Fruit fly (Drosophila melanogaster) whole organism, prepupa: Measurements from ENCODE around the gene CG8924.

Experiments
- Blimp-1 ChIP-seq: fragments of 200-800 bp; sonication (Bioruptor generic); optimal IDR thresholded peaks from 3 replicates; lab custom pipeline; 2017; ENCODE audit warnings: missing biosample characterization, missing genetic modification characterization, mild to moderate bottlenecking, moderate library complexity, missing genetic modification reagents
- CG10631 ChIP-seq: fragments of 200-800 bp; sonication (Bioruptor generic); optimal IDR thresholded peaks from 2 replicates; lab custom pipeline; 2016; ENCODE audit warnings: missing biosample characterization, missing genetic modification characterization
- CG10669 ChIP-seq: fragments of 200-800 bp; sonication (Bioruptor generic); optimal IDR thresholded peaks from 3 replicates; lab custom pipeline; 2018; ENCODE audit warnings: missing biosample characterization, mild to moderate bottlenecking, missing genetic modification characterization, moderate library complexity
- CG11294 ChIP-seq: fragments of 200-800 bp; sonication (Bioruptor generic); IDR thresholded peaks from 2 replicates; pipeline ENCODE4 v1.3.6; 2022; ENCODE audit warnings: missing biosample characterization, missing genetic modification characterization
- CG11762 ChIP-seq: fragments of 200-800 bp; sonication (Bioruptor generic); optimal IDR thresholded peaks from 3 replicates; lab custom pipeline; 2016; ENCODE audit warnings: missing biosample characterization, missing genetic modification characterization; ENCODE audit not compliant: insufficient read depth
- CG3032 ChIP-seq: fragments of 200-800 bp; optimal IDR thresholded peaks from 2 replicates; lab custom pipeline; 2019; ENCODE audit warnings: missing biosample characterization, mild to moderate bottlenecking, missing genetic modification characterization, moderate library complexity
- CG31627 ChIP-seq: fragments of 200-800 bp; sonication (Bioruptor generic); optimal IDR thresholded peaks from 3 replicates; lab custom pipeline; 2016; ENCODE audit warnings: missing biosample characterization, missing genetic modification characterization
- CG32006 ChIP-seq: fragments of 200-800 bp; sonication (Bioruptor generic); optimal IDR thresholded peaks from 3 replicates; lab custom pipeline; 2017; ENCODE audit warnings: missing biosample characterization, mild to moderate bottlenecking, missing genetic modification characterization
- CG34406 ChIP-seq: fragments of 200-800 bp; sonication (Bioruptor generic); optimal IDR thresholded peaks from 3 replicates; lab custom pipeline; 2016; ENCODE audit warnings: missing biosample characterization, missing genetic modification characterization
- CG8119 ChIP-seq: fragments of 200-800 bp; sonication (Bioruptor generic); IDR thresholded peaks from 3 replicates; pipeline ENCODE4 v1.3.6; 2022; ENCODE audit warnings: missing biosample characterization, missing genetic modification characterization
- CG8319 ChIP-seq: fragments of 200-800 bp; sonication (Bioruptor generic); optimal IDR thresholded peaks from 3 replicates; lab custom pipeline; 2016; ENCODE audit warnings: missing biosample characterization, missing genetic modification characterization
- Eip78C ChIP-seq: fragments of 200-800 bp; sonication (Bioruptor generic); peaks from one replicate; lab custom pipeline; 2016; ENCODE audit warnings: missing biosample characterization, missing genetic modification characterization
- Eip93F ChIP-seq: fragments of 200-800 bp; sonication (Bioruptor generic); optimal IDR thresholded peaks from 2 replicates; lab custom pipeline; 2016; ENCODE audit warnings: missing biosample characterization, mild to moderate bottlenecking, missing genetic modification characterization
- Ets21C ChIP-seq: fragments of 200-800 bp; sonication (Bioruptor generic); optimal IDR thresholded peaks from 3 replicates; lab custom pipeline; 2016; ENCODE audit warnings: missing biosample characterization, missing genetic modification characterization
- Hr39 ChIP-seq: fragments of 200-800 bp; sonication (Bioruptor generic); optimal IDR thresholded peaks from 2 replicates; lab custom pipeline; 2016; ENCODE audit warnings: missing biosample characterization, missing genetic modification characterization
- Hr4 ChIP-seq: fragments of 200-800 bp; sonication (Bioruptor generic); optimal IDR thresholded peaks from 3 replicates; lab custom pipeline; 2016; ENCODE audit warnings: missing biosample characterization, missing genetic modification characterization
- Met ChIP-seq: fragments of 200-800 bp; sonication (Bioruptor generic); optimal IDR thresholded peaks from 3 replicates; lab custom pipeline; 2016; ENCODE audit warnings: missing biosample characterization, missing genetic modification characterization
- OdsH ChIP-seq: fragments of 200-800 bp; sonication (Bioruptor generic); optimal IDR thresholded peaks from 3 replicates; lab custom pipeline; 2016; ENCODE audit warnings: missing biosample characterization, missing genetic modification characterization
- Smox ChIP-seq: fragments of 200-800 bp; sonication (Bioruptor generic); optimal IDR thresholded peaks from 3 replicates; lab custom pipeline; 2016; ENCODE audit warnings: missing biosample characterization, missing genetic modification characterization
- Sox102F ChIP-seq: fragments of 200-800 bp; sonication (Bioruptor generic); optimal IDR thresholded peaks from 2 replicates; lab custom pipeline; 2016; ENCODE audit warnings: missing biosample characterization, mild to moderate bottlenecking, missing genetic modification characterization
- achi ChIP-seq: fragments of 200-800 bp; sonication (Bioruptor generic); optimal IDR thresholded peaks from 3 replicates; lab custom pipeline; 2016; ENCODE audit warnings: missing biosample characterization, missing genetic modification characterization
- cyc ChIP-seq: fragments of 200-800 bp; sonication (Bioruptor generic); optimal IDR thresholded peaks from 3 replicates; lab custom pipeline; 2016; ENCODE audit warnings: missing biosample characterization, missing genetic modification characterization
- eg ChIP-seq: fragments of 200-800 bp; sonication (Bioruptor generic); IDR thresholded peaks from 3 replicates; pipeline ENCODE4 v1.3.6; 2022; ENCODE audit warnings: missing biosample characterization, missing genetic modification characterization
- esn ChIP-seq: fragments of 200-800 bp; sonication (Bioruptor generic); optimal IDR thresholded peaks from 2 replicates; lab custom pipeline; 2016; ENCODE audit warnings: missing biosample characterization, mild to moderate bottlenecking, missing genetic modification characterization, moderate library complexity
- fd59A ChIP-seq: fragments of 200-800 bp; sonication (Bioruptor generic); optimal IDR thresholded peaks from 2 replicates; lab custom pipeline; 2017; ENCODE audit warnings: missing biosample characterization, mild to moderate bottlenecking, missing genetic modification characterization, missing genetic modification reagents
- fd85E ChIP-seq: fragments of 200-800 bp; sonication (Bioruptor generic); optimal IDR thresholded peaks from 3 replicates; lab custom pipeline; 2016; ENCODE audit warnings: missing biosample characterization, missing genetic modification characterization
- lz ChIP-seq: fragments of 200-800 bp; sonication (Bioruptor generic); optimal IDR thresholded peaks from 3 replicates; lab custom pipeline; 2016; ENCODE audit warnings: missing biosample characterization, missing genetic modification characterization
- net ChIP-seq: fragments of 200-800 bp; sonication (Bioruptor generic); optimal IDR thresholded peaks from 3 replicates; lab custom pipeline; 2016; ENCODE audit warnings: missing biosample characterization, missing genetic modification characterization
- salr ChIP-seq, 2 experiments: fragments of 200-800 bp; sonication (Bioruptor generic); optimal IDR thresholded peaks; 3 replicates each; lab custom pipeline; 2016 to 2018; ENCODE audit warnings: missing biosample characterization in 2 of 2, missing genetic modification characterization in 2 of 2, mild to moderate bottlenecking in 1 of 2
- svp ChIP-seq: fragments of 200-800 bp; sonication (Bioruptor generic); peaks from one replicate; lab custom pipeline; 2016; ENCODE audit warnings: missing biosample characterization, missing genetic modification characterization
- vri ChIP-seq: fragments of 200-800 bp; sonication (Bioruptor generic); optimal IDR thresholded peaks from 3 replicates; lab custom pipeline; 2016; ENCODE audit warnings: missing biosample characterization, mild to moderate bottlenecking, missing genetic modification characterization

Gene CG8924

DNA sequence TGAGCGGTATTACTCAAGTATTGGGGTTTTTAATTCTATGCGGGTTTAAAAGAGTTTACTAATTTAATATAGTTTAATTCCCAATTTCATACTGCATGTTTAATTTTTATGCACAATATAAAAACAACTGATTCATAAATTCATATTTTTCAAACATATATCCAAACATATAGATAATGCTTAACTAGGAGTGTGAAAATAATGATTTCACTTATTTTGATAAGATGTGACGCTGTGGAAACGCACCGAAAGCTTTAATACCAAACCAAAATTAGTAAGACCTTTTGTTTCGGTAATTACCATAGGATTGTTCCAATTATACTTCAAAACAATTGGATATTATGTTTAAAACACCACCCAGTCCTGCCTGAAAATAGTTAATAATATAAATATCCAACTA lies 42.6 kb downstream of the CG8924 start, which contains the start of gene Slc25A46a (continued):
- no peak for TF ChIP-seq fd85E (GFP tag; lab: Kevin White, UChicago)
- TF ChIP-seq CG8319 (GFP tag; lab: Kevin White, UChicago): no peak
- TF ChIP-seq salr (GFP tag; optimal IDR thresholded peaks at IDR 0.05; lab: Kevin White, UChicago): no peak
- TF ChIP-seq OdsH (GFP tag; lab: Kevin White, UChicago): no peak
- TF ChIP-seq CG10669: no peak
- TF ChIP-seq CG11762 (GFP tag; lab: Kevin White, UChicago): no peak
- TF ChIP-seq CG32006: no peak
- no peak for TF ChIP-seq Eip93F (GFP tag; lab: Kevin White, UChicago)
- TF ChIP-seq Met (GFP tag; lab: Kevin White, UChicago): no peak
- no peak for TF ChIP-seq vri (GFP tag; lab: Kevin White, UChicago)
- TF ChIP-seq net (GFP tag; lab: Kevin White, UChicago): no peak
- TF ChIP-seq Sox102F (GFP tag; lab: Kevin White, UChicago): no peak
- TF ChIP-seq fd59A (GFP tag; lab: Kevin White, UChicago): no peak
- TF ChIP-seq esn (GFP tag; lab: Kevin White, UChicago): peak; percentile 17
- TF ChIP-seq, all 60 proteins: peak for 6

DNA sequence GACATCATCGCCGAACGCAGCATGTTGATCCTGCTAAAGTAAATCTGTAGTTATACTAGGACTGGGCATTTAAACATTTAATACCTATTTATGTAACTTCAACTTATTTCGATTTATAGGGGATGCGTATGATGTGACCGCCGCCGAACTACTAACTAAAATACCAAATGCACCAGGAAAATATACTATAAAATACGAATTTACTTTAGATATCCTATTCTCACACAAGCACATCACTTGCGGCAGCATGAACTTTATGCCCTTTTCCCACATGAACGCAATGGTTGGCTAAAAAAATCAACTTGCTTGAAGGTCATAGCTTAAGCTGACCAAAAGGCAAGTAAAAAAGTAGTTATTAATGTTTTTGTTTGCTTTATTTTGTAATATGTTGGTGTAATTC lies 45.8 kb downstream of the CG8924 start, which contains the start of gene ND-20:
ND-20 (minus strand) TSS at position 155 of the 400 bp plus-strand sequence.
- no peak for TF ChIP-seq eg
- peak; percentile 39 for TF ChIP-seq Hr39 (GFP tag; lab: Kevin White, UChicago)
- peak; percentile 11 for TF ChIP-seq lz (GFP tag; lab: Kevin White, UChicago)
- peak; percentile 8 for TF ChIP-seq Ets21C (GFP tag; lab: Kevin White, UChicago)
- peak; percentile 2 for TF ChIP-seq esn (GFP tag; lab: Kevin White, UChicago)
- peak; percentile 83 for TF ChIP-seq svp
- TF ChIP-seq CG3032 (tag; lab: Kevin White, UChicago): peak; percentile 36
- TF ChIP-seq Blimp-1 (GFP tag; lab: Kevin White, UChicago): no peak
- TF ChIP-seq Eip78C: peak; percentile 24
- TF ChIP-seq Sox102F (GFP tag; lab: Kevin White, UChicago): no peak
- peak; percentile 10 for TF ChIP-seq CG31627 (GFP tag; lab: Kevin White, UChicago)
- no peak for TF ChIP-seq CG8119 (GFP tag; lab: Robert Waterston, UW)
- peak; percentile 11 for TF ChIP-seq cyc (GFP tag; lab: Kevin White, UChicago)
- TF ChIP-seq Hr4 (GFP tag; lab: Kevin White, UChicago): no peak
- TF ChIP-seq, all 60 proteins: peak for 9

DNA sequence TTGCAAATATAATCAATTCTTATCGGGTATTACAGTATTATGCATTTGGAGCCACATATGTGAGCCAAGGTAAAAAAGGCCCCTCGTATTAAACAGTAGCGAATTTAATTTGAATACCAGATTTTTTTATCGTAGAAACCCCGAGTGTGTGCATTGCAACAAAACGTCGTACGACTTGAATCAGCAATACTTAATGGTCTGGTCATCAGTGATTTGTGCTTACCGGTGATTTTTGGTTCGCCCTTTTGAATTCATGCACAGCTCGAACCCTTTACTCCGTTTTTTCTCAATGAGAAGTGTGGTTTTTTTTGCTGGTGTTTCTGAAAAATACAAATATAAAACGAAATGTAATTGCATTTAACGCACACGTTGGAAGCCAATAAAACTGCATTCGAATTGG lies 48.8 kb downstream of the CG8924 start:
- TF ChIP-seq CG34406 (GFP tag; lab: Kevin White, UChicago): no peak
- TF ChIP-seq Smox (GFP tag; lab: Kevin White, UChicago): no peak
- TF ChIP-seq CG31627 (GFP tag; lab: Kevin White, UChicago): no peak
- no peak for TF ChIP-seq CG11294
- TF ChIP-seq Eip78C: no peak
- TF ChIP-seq eg: no peak
- TF ChIP-seq, all 60 proteins: peak for 0

DNA sequence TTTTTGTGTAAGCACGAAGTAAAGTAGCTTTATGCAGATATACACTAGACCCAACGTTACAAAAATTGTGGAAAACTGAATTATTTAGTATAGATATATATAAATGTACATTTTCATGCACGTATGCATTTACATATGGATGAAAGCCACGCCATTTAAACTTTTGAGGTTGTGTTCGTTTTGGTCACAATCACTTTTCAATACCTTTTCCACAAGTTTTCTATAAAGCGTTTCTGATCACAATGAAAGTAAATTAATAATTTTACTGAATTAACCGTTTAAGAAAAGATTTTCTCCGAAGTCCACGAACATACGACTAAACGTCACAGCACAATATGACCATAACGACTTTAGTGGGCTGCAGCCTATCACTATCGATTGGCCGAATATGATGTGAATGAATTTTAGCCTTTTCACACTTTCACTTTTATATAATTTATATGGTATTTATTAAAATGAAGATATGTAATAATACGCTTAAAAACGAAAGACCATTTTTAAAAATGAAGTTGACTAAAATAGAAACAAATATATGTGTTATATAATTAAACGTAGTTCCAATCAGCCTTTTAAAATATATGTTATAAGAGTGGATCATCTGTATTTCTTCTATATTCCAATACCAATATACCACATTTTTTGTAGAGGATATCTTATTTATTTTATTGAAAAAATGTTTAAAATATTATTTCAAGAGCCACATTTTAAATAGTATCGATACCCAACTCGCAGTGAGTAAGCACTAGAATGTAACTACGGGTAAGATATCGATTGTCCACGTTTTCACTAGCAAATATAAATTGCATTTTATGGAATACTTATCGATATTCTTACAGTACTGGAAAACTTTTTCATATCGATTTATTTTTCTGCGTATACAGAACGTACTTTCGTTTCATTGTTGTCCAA lies 51.0 kb downstream of the CG8924 start, which contains the start of the genes CG46312, eIF5 and exd:
CG46312 (minus strand) TSS at position 357 of the 909 bp plus-strand sequence.
eIF5 (minus strand) TSS at position 357 of the 909 bp plus-strand sequence.
exd (plus strand) TSS at position 851 of the 909 bp plus-strand sequence.
- TF ChIP-seq achi (GFP tag; lab: Kevin White, UChicago) (peak; percentile 1), CG10631 (GFP tag; lab: Kevin White, UChicago) (peak; percentile 17), CG11294 (no peak), Met (GFP tag; lab: Kevin White, UChicago) (no peak), Eip78C (peak; percentile 21)

- TF ChIP-seq Blimp-1 (GFP tag; lab: Kevin White, UChicago): no peak
- TF ChIP-seq Eip78C: peak; percentile 60
These were observed 51.6 kb downstream of the CG8924 start for dm6 chrX:15992527-15992897.
